Fruit fly (Drosophila melanogaster) whole organism, embryonic: Measurements from ENCODE around the gene siz.

Experiments
- ATbp ChIP-seq: fragments of 200-800 bp; sonication (Bioruptor generic); optimal IDR thresholded peaks from 2 replicates; lab custom pipeline; 2017; ENCODE audit warnings: missing biosample characterization, mild to moderate bottlenecking, missing genetic modification characterization, missing genetic modification reagents
- Adf1 ChIP-seq: fragments of 200-800 bp; sonication (Bioruptor generic); IDR thresholded peaks from 2 replicates; pipeline ENCODE4 v1.3.6; 2022; ENCODE audit warnings: missing biosample characterization, missing genetic modification characterization
- BtbVII ChIP-seq: fragments of 200-800 bp; sonication (Bioruptor generic); optimal IDR thresholded peaks from 3 replicates; lab custom pipeline; 2017; ENCODE audit warnings: missing biosample characterization, mild to moderate bottlenecking, missing genetic modification characterization
- C15 ChIP-seq: fragments of 200-800 bp; sonication (Bioruptor generic); IDR thresholded peaks from 3 replicates; pipeline ENCODE4 v1.3.6; 2022; ENCODE audit warnings: missing biosample characterization, missing genetic modification characterization
- CG10274 ChIP-seq: fragments of 200-800 bp; sonication (Bioruptor generic); optimal IDR thresholded peaks from 3 replicates; lab custom pipeline; 2017; ENCODE audit warnings: missing biosample characterization, mild to moderate bottlenecking, missing genetic modification characterization
- CG11085 ChIP-seq: fragments of 200-800 bp; sonication (Bioruptor generic); IDR thresholded peaks from 2 replicates; pipeline ENCODE4 v1.3.6; 2022; ENCODE audit warnings: missing biosample characterization, missing genetic modification characterization
- CG11398 ChIP-seq: fragments of 200-800 bp; sonication (Bioruptor generic); optimal IDR thresholded peaks from 2 replicates; lab custom pipeline; 2016; ENCODE audit warnings: missing biosample characterization, missing genetic modification characterization
- CG11560 ChIP-seq: fragments of 200-800 bp; sonication (Bioruptor generic); IDR thresholded peaks from 3 replicates; pipeline ENCODE4 v1.3.6; 2022; ENCODE audit warnings: missing biosample characterization, missing genetic modification characterization
- CG14014 ChIP-seq: fragments of 200-800 bp; sonication (Bioruptor generic); IDR thresholded peaks from 2 replicates; pipeline ENCODE4 v1.3.6; 2022; ENCODE audit warnings: missing biosample characterization, missing genetic modification characterization
- CG15479 ChIP-seq: fragments of 200-800 bp; sonication (Bioruptor generic); optimal IDR thresholded peaks from 3 replicates; lab custom pipeline; 2019; ENCODE audit warnings: missing biosample characterization, mild to moderate bottlenecking, missing genetic modification characterization, moderate library complexity
- CG16815 ChIP-seq: fragments of 200-800 bp; sonication (Bioruptor generic); optimal IDR thresholded peaks from 3 replicates; lab custom pipeline; 2017; ENCODE audit warnings: missing biosample characterization, mild to moderate bottlenecking, missing genetic modification characterization
- CG2120 ChIP-seq: fragments of 200-800 bp; sonication (Bioruptor generic); optimal IDR thresholded peaks from 3 replicates; lab custom pipeline; 2016; ENCODE audit warnings: missing biosample characterization, missing genetic modification characterization
- CG7357 ChIP-seq: fragments of 200-800 bp; sonication (Bioruptor generic); IDR thresholded peaks from 3 replicates; pipeline ENCODE4 v1.3.6; 2022; ENCODE audit warnings: missing biosample characterization, missing genetic modification characterization
- CG9876 ChIP-seq: fragments of 200-800 bp; sonication (Bioruptor generic); optimal IDR thresholded peaks from 2 replicates; lab custom pipeline; 2016; ENCODE audit warnings: missing biosample characterization, missing genetic modification characterization
- CHES-1-like ChIP-seq: fragments of 200-800 bp; sonication (Bioruptor generic); optimal IDR thresholded peaks from 2 replicates; lab custom pipeline; 2016; ENCODE audit warnings: missing biosample characterization, missing genetic modification characterization
- Dek ChIP-seq: fragments of 200-800 bp; sonication (Bioruptor generic); optimal IDR thresholded peaks from 3 replicates; lab custom pipeline; 2019; ENCODE audit warnings: missing biosample characterization, mild to moderate bottlenecking, missing genetic modification characterization, moderate library complexity
- Dip2 ChIP-seq: fragments of 200-800 bp; sonication (Bioruptor generic); IDR thresholded peaks from 2 replicates; pipeline ENCODE4 v1.3.6; 2022; ENCODE audit warnings: missing biosample characterization, missing genetic modification characterization
- ERR ChIP-seq: fragments of 200-800 bp; sonication (Bioruptor generic); optimal IDR thresholded peaks from 2 replicates; lab custom pipeline; 2016; ENCODE audit warnings: missing biosample characterization, missing genetic modification characterization
- Fer1 ChIP-seq: fragments of 200-800 bp; sonication (Bioruptor generic); optimal IDR thresholded peaks from 2 replicates; lab custom pipeline; 2017; ENCODE audit warnings: missing biosample characterization, mild to moderate bottlenecking, missing genetic modification characterization
- Gug ChIP-seq: fragments of 200-800 bp; sonication (Bioruptor generic); IDR thresholded peaks from 4 replicates; pipeline ENCODE4 v1.3.6; 2022; ENCODE audit warnings: missing biosample characterization, missing genetic modification characterization
- HHEX ChIP-seq: fragments of 200-800 bp; sonication (Bioruptor generic); optimal IDR thresholded peaks from 3 replicates; lab custom pipeline; 2017; ENCODE audit warnings: missing biosample characterization, mild to moderate bottlenecking, missing genetic modification characterization, missing genetic modification reagents
- HLH54F ChIP-seq: fragments of 200-800 bp; sonication (Bioruptor generic); optimal IDR thresholded peaks from 3 replicates; lab custom pipeline; 2016; ENCODE audit warnings: missing biosample characterization, missing genetic modification characterization
- HmgZ ChIP-seq: fragments of 200-800 bp; sonication (Bioruptor generic); optimal IDR thresholded peaks from 2 replicates; lab custom pipeline; 2018; ENCODE audit warnings: missing biosample characterization, mild to moderate bottlenecking, missing genetic modification characterization
- Hmr ChIP-seq: fragments of 200-800 bp; sonication (Bioruptor generic); optimal IDR thresholded peaks from 3 replicates; lab custom pipeline; 2017; ENCODE audit warnings: mild to moderate bottlenecking, missing biosample characterization, missing genetic modification reagents, missing genetic modification characterization
- Med ChIP-seq: fragments of 200-800 bp; sonication (Bioruptor generic); peaks from one replicate; lab custom pipeline; 2016; ENCODE audit warnings: missing biosample characterization, missing genetic modification characterization, mild to moderate bottlenecking, inconsistent platforms, moderate library complexity
- Neu2 ChIP-seq: fragments of 200-800 bp; sonication (Bioruptor generic); optimal IDR thresholded peaks from 3 replicates; lab custom pipeline; 2016; ENCODE audit warnings: missing biosample characterization, missing genetic modification characterization, borderline replicate concordance
- Oli ChIP-seq: fragments of 200-800 bp; sonication (Bioruptor generic); optimal IDR thresholded peaks from 2 replicates; lab custom pipeline; 2018; ENCODE audit warnings: missing biosample characterization, mild to moderate bottlenecking, missing genetic modification characterization, moderate library complexity
- Side ChIP-seq: fragments of 200-800 bp; sonication (Bioruptor generic); optimal IDR thresholded peaks from 2 replicates; lab custom pipeline; 2016; ENCODE audit warnings: missing biosample characterization, missing genetic modification characterization
- Six4 ChIP-seq: fragments of 200-800 bp; sonication (Bioruptor generic); optimal IDR thresholded peaks from 2 replicates; lab custom pipeline; 2016; ENCODE audit warnings: missing biosample characterization, missing genetic modification characterization
- Taf1 ChIP-seq: fragments of 200-800 bp; sonication (Bioruptor generic); IDR thresholded peaks from 2 replicates; pipeline ENCODE4 v1.3.6; 2022; ENCODE audit warnings: missing biosample characterization, missing genetic modification characterization
- danr ChIP-seq: fragments of 200-800 bp; sonication (Bioruptor generic); IDR thresholded peaks from 2 replicates; pipeline ENCODE4 v1.3.6; 2022; ENCODE audit warnings: missing biosample characterization, missing genetic modification characterization
- dati ChIP-seq: fragments of 200-800 bp; sonication (Bioruptor generic); IDR thresholded peaks from 2 replicates; pipeline ENCODE4 v1.3.6; 2022; ENCODE audit warnings: missing biosample characterization, missing genetic modification characterization
- dimm ChIP-seq: fragments of 200-800 bp; sonication (Bioruptor generic); IDR thresholded peaks from 2 replicates; pipeline ENCODE4 v1.3.6; 2022; ENCODE audit warnings: missing biosample characterization, missing genetic modification characterization
- dmrt11E ChIP-seq: fragments of 200-800 bp; sonication (Bioruptor generic); optimal IDR thresholded peaks from 3 replicates; lab custom pipeline; 2018; ENCODE audit warnings: missing biosample characterization, mild to moderate bottlenecking, missing genetic modification characterization, moderate library complexity
- ems ChIP-seq: fragments of 200-800 bp; sonication (Bioruptor generic); optimal IDR thresholded peaks from 3 replicates; lab custom pipeline; 2016; ENCODE audit warnings: missing biosample characterization, missing genetic modification characterization
- fd3F ChIP-seq: fragments of 200-800 bp; sonication (Bioruptor generic); optimal IDR thresholded peaks from 2 replicates; lab custom pipeline; 2018; ENCODE audit warnings: missing biosample characterization, mild to moderate bottlenecking, missing genetic modification characterization, moderate library complexity
- fru ChIP-seq: fragments of >200 bp; optimal IDR thresholded peaks from 2 replicates; lab custom pipeline; 2017
- gro ChIP-seq: fragments of 200-800 bp; sonication (Bioruptor generic); optimal IDR thresholded peaks from 2 replicates; lab custom pipeline; 2016; ENCODE audit warnings: missing biosample characterization, missing genetic modification characterization
- hbn ChIP-seq: fragments of 200-800 bp; sonication (Bioruptor generic); IDR thresholded peaks from 2 replicates; pipeline ENCODE4 v1.3.6; 2022; ENCODE audit warnings: missing biosample characterization, missing genetic modification characterization; ENCODE audit not compliant: partially characterized antibody
- inv ChIP-seq: fragments of 200-800 bp; sonication (Bioruptor generic); IDR thresholded peaks from 2 replicates; pipeline ENCODE4 v1.3.6; 2022; ENCODE audit warnings: missing biosample characterization, missing genetic modification characterization; ENCODE audit not compliant: partially characterized antibody
- kah ChIP-seq: fragments of 200-800 bp; sonication (Bioruptor generic); optimal IDR thresholded peaks from 2 replicates; lab custom pipeline; 2018; ENCODE audit warnings: missing biosample characterization, mild to moderate bottlenecking, missing genetic modification characterization
- oc ChIP-seq: fragments of 200-800 bp; sonication (Bioruptor generic); optimal IDR thresholded peaks from 2 replicates; lab custom pipeline; 2018; ENCODE audit warnings: missing biosample characterization, mild to moderate bottlenecking, missing genetic modification characterization, moderate library complexity
- pfk ChIP-seq: fragments of 200-800 bp; sonication (Bioruptor generic); optimal IDR thresholded peaks from 2 replicates; lab custom pipeline; 2018; ENCODE audit warnings: missing biosample characterization, mild to moderate bottlenecking, missing genetic modification characterization, moderate library complexity
- pros ChIP-seq: fragments of 200-800 bp; sonication (Bioruptor generic); optimal IDR thresholded peaks from 3 replicates; lab custom pipeline; 2019; ENCODE audit warnings: missing biosample characterization, mild to moderate bottlenecking, missing genetic modification characterization, moderate library complexity
- shn ChIP-seq: fragments of 200-800 bp; sonication (Bioruptor generic); optimal IDR thresholded peaks from 3 replicates; lab custom pipeline; 2016; ENCODE audit warnings: missing biosample characterization, missing genetic modification characterization
- sim ChIP-seq: fragments of 200-800 bp; sonication (Bioruptor generic); IDR thresholded peaks from 2 replicates; pipeline ENCODE4 v1.3.6; 2022; ENCODE audit warnings: missing biosample characterization, missing genetic modification characterization
- sr ChIP-seq: fragments of 200-800 bp; sonication (Bioruptor generic); IDR thresholded peaks from 3 replicates; pipeline ENCODE4 v1.3.6; 2022; ENCODE audit warnings: missing biosample characterization, missing genetic modification characterization
- tna ChIP-seq: fragments of 200-800 bp; sonication (Bioruptor generic); IDR thresholded peaks from 2 replicates; pipeline ENCODE4 v1.3.6; 2022; ENCODE audit warnings: missing biosample characterization, missing genetic modification characterization; ENCODE audit not compliant: partially characterized antibody
- wek ChIP-seq: fragments of 200-800 bp; sonication (Bioruptor generic); optimal IDR thresholded peaks from 3 replicates; lab custom pipeline; 2018; ENCODE audit warnings: missing biosample characterization, mild to moderate bottlenecking, missing genetic modification characterization, moderate library complexity
- z ChIP-seq: fragments of 200-800 bp; sonication (Bioruptor generic); IDR thresholded peaks from 3 replicates; pipeline ENCODE4 v1.3.6; 2022; ENCODE audit warnings: missing biosample characterization, missing genetic modification characterization

siz gene

dm6 chr3L:21027657-21028255, 6.6 kb upstream of the siz start, which contains the start of gene Pdss2 (continued):
- TF ChIP-seq inv (GFP tag; lab: Robert Waterston, UW) (peak; percentile 65), Hmr (GFP tag; lab: Kevin White, UChicago) (peak; percentile 76), ATbp (GFP tag; lab: Kevin White, UChicago) (peak; percentile 16), CG7357 (GFP tag; lab: Robert Waterston, UW) (peak; percentile 61; the same call in 1 of the 3 replicates), CHES-1-like (GFP tag; lab: Kevin White, UChicago) (peak; percentile 78), Neu2 (GFP tag; lab: Kevin White, UChicago) (no peak), pros (GFP tag; lab: Kevin White, UChicago) (peak; percentile 81), CG9876 (GFP tag; lab: Kevin White, UChicago) (peak; percentile 61), dimm (no peak), z (GFP tag; lab: Robert Waterston, UW) (no peak), CG2120 (peak; percentile 86), CG11085 (GFP tag; lab: Robert Waterston, UW) (peak; percentile 76), Oli (peak; percentile 37), dati (GFP tag; lab: Robert Waterston, UW) (no peak), shn (GFP tag; lab: Kevin White, UChicago) (peak; percentile 54), Adf1 (GFP tag; lab: Robert Waterston, UW) (peak; percentile 99), kah (GFP tag; lab: Kevin White, UChicago) (peak; percentile 96), HHEX (GFP tag; lab: Kevin White, UChicago) (peak; percentile 56), tna (GFP tag; lab: Robert Waterston, UW) (peak; percentile 35; the same call in 1 of the 2 replicates), ERR (GFP tag; lab: Kevin White, UChicago) (peak; percentile 62), BtbVII (GFP tag; lab: Kevin White, UChicago) (peak; percentile 18), oc (tag; lab: Kevin White, UChicago) (peak; percentile 67), wek (GFP tag; lab: Kevin White, UChicago) (peak; percentile 8), Side (peak; percentile 57), sim (GFP tag; lab: Robert Waterston, UW) (0 out of 2 replicates have a peak, but pooled peaks have one; percentile 49), pfk (GFP tag; lab: Kevin White, UChicago) (no peak), gro (peak; percentile 72), Fer1 (GFP tag; lab: Kevin White, UChicago) (peak; percentile 47), sr (peak; percentile 95), dmrt11E (tag; lab: Kevin White, UChicago) (peak; percentile 73), CG14014 (peak; percentile 79), C15 (GFP tag; lab: Robert Waterston, UW) (peak; percentile 54; the same call in 1 of the 3 replicates), CG15479 (GFP tag; lab: Kevin White, UChicago) (no peak), Med (peak; percentile 95), ems (GFP tag; lab: Kevin White, UChicago) (peak; percentile 73), Dek (tag; lab: Kevin White, UChicago) (peak; percentile 54), CG16815 (peak; percentile 55), CG11398 (GFP tag; lab: Kevin White, UChicago) (peak; percentile 32), fru (lab: Kevin White, UChicago) (no peak), HmgZ (tag; lab: Kevin White, UChicago) (peak; percentile 73), Gug (peak; percentile 84), Dip2 (GFP tag; lab: Robert Waterston, UW) (no peak), danr (GFP tag; lab: Robert Waterston, UW) (peak; percentile 34; the same call in 1 of the 2 replicates), Taf1 (peak; percentile 41; the same call in 1 of the 2 replicates), HLH54F (GFP tag; lab: Kevin White, UChicago) (peak; percentile 66), fd3F (GFP tag; lab: Kevin White, UChicago) (peak; percentile 61), CG11560 (tag; lab: Robert Waterston, UW) (peak; percentile 51; the same call in 1 of the 3 replicates), hbn (GFP tag; lab: Robert Waterston, UW) (peak; percentile 63; the same call in 1 of the 2 replicates), CG10274 (GFP tag; lab: Kevin White, UChicago) (peak; percentile 14), Six4 (peak; percentile 26)
